Worm (Caenorhabditis elegans): Measurements from ENCODE around the gene tmem-135.

- no peak for TF ChIP-seq him-1 (tag; optimal IDR thresholded peaks at IDR 0.05)
- no peak for TF ChIP-seq dao-5 (tag; optimal IDR thresholded peaks at IDR 0.05)
- no peak for TF ChIP-seq W03F9.2 (tag; optimal IDR thresholded peaks at IDR 0.05)
These were observed 41.4 kb upstream of the tmem-135 start, which contains the start of gene slcr-46.1 for ce11 chrX:4632088-4632487.
